Worm (Caenorhabditis elegans) whole organism, L2 larva: ENCODE results near the gene hlh-13.

Source experiments
- C34F6.9 ChIP-seq: fragments of 150-350 bp; optimal IDR thresholded peaks from 2 replicates; lab custom pipeline; 2014; ENCODE audit warnings: missing biosample characterization, missing genetic modification characterization
- F13H6.1 ChIP-seq: sonication (generic microtip); optimal IDR thresholded peaks from 2 replicates; lab custom pipeline; 2016; ENCODE audit warnings: missing genetic modification characterization, missing compliant biosample characterization
- R02D3.7 ChIP-seq: fragments of 150-350 bp; optimal IDR thresholded peaks from 2 replicates; lab custom pipeline; 2014; ENCODE audit warnings: missing biosample characterization, missing genetic modification characterization
- Y55F3AM.14 ChIP-seq: fragments of 200-800 bp; sonication (Bioruptor generic); optimal IDR thresholded peaks from 2 replicates; lab custom pipeline; 2018; ENCODE audit warnings: mild to moderate bottlenecking, missing genetic modification characterization, missing compliant biosample characterization
- alr-1 ChIP-seq: fragments of 150-350 bp; optimal IDR thresholded peaks from 2 replicates; lab custom pipeline; 2014; ENCODE audit warnings: missing biosample characterization, missing genetic modification characterization
- aly-2 ChIP-seq: fragments of 150-350 bp; optimal IDR thresholded peaks from 2 replicates; lab custom pipeline; 2014; ENCODE audit warnings: missing biosample characterization, missing genetic modification characterization
- ama-1 ChIP-seq: fragments of 150-350 bp; optimal IDR thresholded peaks from 2 replicates; lab custom pipeline; 2018; ENCODE audit warnings: inconsistent platforms
- blmp-1 ChIP-seq: sonication (generic microtip); optimal IDR thresholded peaks from 2 replicates; lab custom pipeline; 2017; ENCODE audit warnings: missing genetic modification characterization, mild to moderate bottlenecking, missing compliant biosample characterization, antibody characterized with exemption, moderate library complexity; ENCODE audit not compliant: insufficient read depth
- ceh-16 ChIP-seq: fragments of 150-350 bp; optimal IDR thresholded peaks from 2 replicates; lab custom pipeline; 2014; ENCODE audit warnings: missing biosample characterization, missing genetic modification characterization
- ceh-82 ChIP-seq: fragments of 150-350 bp; optimal IDR thresholded peaks from 2 replicates; lab custom pipeline; 2014; ENCODE audit warnings: missing biosample characterization, missing genetic modification characterization
- crh-2 ChIP-seq: sonication (generic microtip); optimal IDR thresholded peaks from 2 replicates; lab custom pipeline; 2017; ENCODE audit warnings: missing biosample characterization, missing genetic modification characterization
- dmd-4 ChIP-seq: sonication (generic microtip); optimal IDR thresholded peaks from 2 replicates; lab custom pipeline; 2017; ENCODE audit warnings: missing biosample characterization, missing genetic modification characterization
- egl-27 ChIP-seq: sonication (generic microtip); optimal IDR thresholded peaks from 3 replicates; lab custom pipeline; 2017; ENCODE audit warnings: missing biosample characterization, missing genetic modification reagents, missing genetic modification characterization
- elt-1 ChIP-seq: fragments of 150-350 bp; optimal IDR thresholded peaks from 2 replicates; lab custom pipeline; 2014; ENCODE audit warnings: missing biosample characterization, missing genetic modification characterization
- fos-1 ChIP-seq: fragments of 150-350 bp; optimal IDR thresholded peaks from 2 replicates; lab custom pipeline; 2014; ENCODE audit warnings: missing biosample characterization, missing genetic modification characterization
- gmeb-1 ChIP-seq: fragments of 150-350 bp; optimal IDR thresholded peaks from 2 replicates; lab custom pipeline; 2014; ENCODE audit warnings: missing biosample characterization, missing genetic modification characterization
- lin-11 ChIP-seq: fragments of 150-350 bp; sonication (generic microtip); optimal IDR thresholded peaks from 2 replicates; lab custom pipeline; 2014; ENCODE audit warnings: missing biosample characterization, missing genetic modification characterization, inconsistent platforms, mixed read lengths
- lin-39 ChIP-seq: fragments of 150-350 bp; optimal IDR thresholded peaks from 2 replicates; lab custom pipeline; 2014; ENCODE audit warnings: missing biosample characterization, missing genetic modification reagents, missing genetic modification characterization
- lsy-2 ChIP-seq, 2 experiments: fragments of 150-350 bp in 1 of 2; sonication (generic microtip) in 1 of 2; optimal IDR thresholded peaks; 2 replicates each; lab custom pipeline; 2014 to 2017; ENCODE audit warnings: missing biosample characterization in 2 of 2, missing genetic modification characterization in 2 of 2
- mab-5 ChIP-seq: fragments of 150-350 bp; optimal IDR thresholded peaks from 2 replicates; lab custom pipeline; 2014; ENCODE audit warnings: missing biosample characterization, missing genetic modification characterization
- mbf-1 ChIP-seq: sonication (generic microtip); optimal IDR thresholded peaks from 2 replicates; lab custom pipeline; 2017; ENCODE audit warnings: missing biosample characterization, missing genetic modification characterization
- mdl-1 ChIP-seq, 2 experiments: fragments of 150-350 bp in 1 of 2; sonication (generic microtip) in 1 of 2; optimal IDR thresholded peaks; 2 replicates each; lab custom pipeline; 2017; ENCODE audit warnings: missing biosample characterization in 2 of 2, missing genetic modification characterization in 2 of 2
- nhr-12 ChIP-seq: fragments of 150-350 bp; optimal IDR thresholded peaks from 2 replicates; lab custom pipeline; 2014; ENCODE audit warnings: missing biosample characterization, missing genetic modification characterization
- nhr-129 ChIP-seq: fragments of 150-350 bp; optimal IDR thresholded peaks from 2 replicates; lab custom pipeline; 2014; ENCODE audit warnings: missing biosample characterization, missing genetic modification characterization
- nhr-21 ChIP-seq: fragments of 150-350 bp; optimal IDR thresholded peaks from 2 replicates; lab custom pipeline; 2014; ENCODE audit warnings: missing biosample characterization, missing genetic modification characterization
- nhr-23 ChIP-seq: fragments of 150-350 bp; optimal IDR thresholded peaks from 2 replicates; lab custom pipeline; 2014; ENCODE audit warnings: missing biosample characterization, missing genetic modification reagents, missing genetic modification characterization
- nhr-237 ChIP-seq: fragments of 150-350 bp; optimal IDR thresholded peaks from 2 replicates; lab custom pipeline; 2014; ENCODE audit warnings: missing biosample characterization, missing genetic modification characterization
- nhr-25 ChIP-seq: fragments of 150-350 bp; sonication (generic microtip); optimal IDR thresholded peaks from 3 replicates; lab custom pipeline; 2014; ENCODE audit warnings: missing biosample characterization, missing genetic modification characterization
- nhr-6 ChIP-seq: fragments of 150-350 bp; optimal IDR thresholded peaks from 2 replicates; lab custom pipeline; 2014; ENCODE audit warnings: missing biosample characterization, missing genetic modification characterization
- nhr-77 ChIP-seq: fragments of 150-350 bp; optimal IDR thresholded peaks from 2 replicates; lab custom pipeline; 2014; ENCODE audit warnings: missing biosample characterization, missing genetic modification characterization
- peb-1 ChIP-seq: fragments of 150-350 bp; optimal IDR thresholded peaks from 2 replicates; lab custom pipeline; 2014; ENCODE audit warnings: missing biosample characterization, missing genetic modification characterization
- sem-4 ChIP-seq: fragments of 150-350 bp; optimal IDR thresholded peaks from 2 replicates; lab custom pipeline; 2014; ENCODE audit warnings: missing biosample characterization, missing genetic modification reagents, missing genetic modification characterization
- skn-1 ChIP-seq: sonication (generic microtip); optimal IDR thresholded peaks from 2 replicates; lab custom pipeline; 2017; ENCODE audit warnings: missing biosample characterization, missing genetic modification characterization
- sma-3 ChIP-seq: sonication (generic microtip); optimal IDR thresholded peaks from 2 replicates; lab custom pipeline; 2016; ENCODE audit warnings: missing genetic modification reagents, missing genetic modification characterization, missing compliant biosample characterization
- sma-9 ChIP-seq, 2 experiments: fragments of 150-350 bp in 1 of 2; sonication (generic microtip) in 1 of 2; optimal IDR thresholded peaks; 2 replicates each; lab custom pipeline; 2014 to 2016; ENCODE audit warnings: missing genetic modification characterization in 2 of 2, mild to moderate bottlenecking in 1 of 2, missing biosample characterization in 1 of 2, missing compliant biosample characterization in 1 of 2, missing genetic modification reagents in 1 of 2, moderate library complexity in 1 of 2
- snpc-4 ChIP-seq: fragments of 150-350 bp; optimal IDR thresholded peaks from 2 replicates; lab custom pipeline; 2014; ENCODE audit warnings: missing biosample characterization, missing genetic modification characterization
- unc-39 ChIP-seq: fragments of 150-350 bp; optimal IDR thresholded peaks from 2 replicates; lab custom pipeline; 2014; ENCODE audit warnings: missing biosample characterization, missing genetic modification characterization
- unc-55 ChIP-seq: fragments of 150-350 bp; sonication (generic microtip); optimal IDR thresholded peaks from 3 replicates; lab custom pipeline; 2014; ENCODE audit warnings: missing biosample characterization, missing genetic modification reagents, missing genetic modification characterization
- unc-62 ChIP-seq: fragments of 150-350 bp; optimal IDR thresholded peaks from 2 replicates; lab custom pipeline; 2014; ENCODE audit warnings: missing biosample characterization, missing genetic modification reagents, missing genetic modification characterization
- zag-1 ChIP-seq: fragments of 150-350 bp; optimal IDR thresholded peaks from 2 replicates; lab custom pipeline; 2014; ENCODE audit warnings: missing biosample characterization, missing genetic modification characterization
- ztf-1 ChIP-seq: fragments of 200-800 bp; sonication (Bioruptor generic); conservative IDR thresholded peaks from 2 replicates; pipeline ENCODE4 v1.3.6; 2022; ENCODE audit warnings: missing genetic modification characterization, missing compliant biosample characterization
- ztf-11 ChIP-seq: sonication (generic microtip); optimal IDR thresholded peaks from 2 replicates; lab custom pipeline; 2017; ENCODE audit warnings: missing biosample characterization, missing genetic modification characterization

hlh-13 gene

DNA sequence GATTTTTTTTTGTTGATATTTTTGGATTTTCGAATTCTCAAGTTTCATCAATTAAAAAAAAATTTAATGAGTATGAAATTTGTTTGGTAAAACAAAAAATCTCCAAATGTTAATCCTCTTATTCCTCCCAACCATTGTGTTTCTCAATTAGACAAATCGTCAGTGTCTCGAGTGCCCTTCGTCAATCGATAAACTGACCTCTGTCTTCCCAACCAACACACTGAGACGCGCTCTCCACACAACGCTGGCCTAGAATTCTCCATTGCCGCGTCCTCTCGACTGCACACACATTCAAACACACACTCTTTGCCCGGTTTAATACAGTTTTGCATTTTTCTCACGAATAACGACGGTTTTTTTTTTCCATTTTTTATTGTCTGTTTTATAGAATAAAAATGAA is 5.7 kb downstream of the hlh-13 start, which contains the start of gene taf-11.1:
Gene taf-11.1, plus strand, starts transcription at position 389 of the 400 bp plus-strand sequence.
- TF ChIP-seq elt-1 (tag; lab: Kevin White, UChicago) (no peak), dmd-4 (no peak), sma-9 (GFP tag; optimal IDR thresholded peaks at IDR 0.05; lab: Kevin White, UChicago) (no peak), sma-9 (tag; optimal IDR thresholded peaks at IDR 0.05; lab: Kevin White, UChicago) (no peak), unc-39 (tag; lab: Kevin White, UChicago) (no peak), mab-5 (tag; lab: Kevin White, UChicago) (no peak), nhr-25 (tag; lab: Kevin White, UChicago) (no peak), crh-2 (tag; lab: Kevin White, UChicago) (peak; percentile 54), mbf-1 (tag; lab: Kevin White, UChicago) (no peak), nhr-21 (tag; lab: Kevin White, UChicago) (no peak), lin-39 (tag; lab: Kevin White, UChicago) (no peak), unc-55 (peak; percentile 7), ztf-11 (tag; lab: Kevin White, UChicago) (no peak), F13H6.1 (tag; lab: Kevin White, UChicago) (no peak), ceh-82 (no peak), mdl-1 (tag; optimal IDR thresholded peaks at IDR 0.05; lab: Kevin White, UChicago) (no peak), C34F6.9 (tag; lab: Kevin White, UChicago) (peak; percentile 22), Y55F3AM.14 (GFP tag; lab: Kevin White, UChicago) (no peak), fos-1 (peak; percentile 27), nhr-23 (tag; lab: Kevin White, UChicago) (no peak), ztf-1 (GFP tag; lab: Robert Waterston, UW) (no peak), alr-1 (tag; lab: Kevin White, UChicago) (no peak), gmeb-1 (tag; lab: Kevin White, UChicago) (no peak), R02D3.7 (tag; lab: Kevin White, UChicago) (no peak), nhr-77 (tag; lab: Kevin White, UChicago) (no peak), sma-3 (GFP tag; lab: Kevin White, UChicago) (no peak), zag-1 (no peak), ama-1 (lab: Kevin White, UChicago) (no peak), unc-62 (no peak), blmp-1 (tag; lab: Kevin White, UChicago) (no peak), snpc-4 (tag; lab: Kevin White, UChicago) (no peak), nhr-237 (tag; lab: Kevin White, UChicago) (no peak), egl-27 (no peak), lsy-2 (tag; optimal IDR thresholded peaks at IDR 0.05; lab: Kevin White, UChicago) (peak in 1 of 2 experiments; percentile 50), skn-1 (no peak), nhr-6 (no peak), peb-1 (tag; lab: Kevin White, UChicago) (no peak), ceh-16 (tag; lab: Kevin White, UChicago) (no peak), nhr-129 (tag; lab: Kevin White, UChicago) (peak; percentile 50), aly-2 (tag; lab: Kevin White, UChicago) (no peak), sem-4 (tag; lab: Kevin White, UChicago) (no peak), lin-11 (tag; lab: Kevin White, UChicago) (no peak), nhr-12 (tag; lab: Kevin White, UChicago) (no peak)

DNA sequence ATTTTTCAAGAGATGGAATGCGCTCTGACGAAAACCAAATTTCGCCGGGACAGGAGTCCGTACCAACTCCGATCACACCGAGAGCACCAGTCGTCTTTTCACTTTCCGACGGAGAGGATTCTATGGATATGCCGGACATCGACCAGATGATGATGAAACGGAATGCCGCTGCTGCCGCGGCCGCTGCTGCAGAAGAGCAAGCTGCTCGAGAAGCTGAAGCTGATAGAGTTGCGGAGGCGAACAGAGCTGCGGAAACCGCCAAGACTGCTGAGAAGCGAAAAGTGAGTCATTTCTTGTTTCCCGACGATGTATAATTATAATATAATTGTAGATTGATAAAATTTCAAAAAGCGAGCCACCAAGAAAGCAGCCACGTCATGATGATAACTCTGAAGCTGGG is 6.3 kb downstream of the hlh-13 start:
- TF ChIP-seq nhr-237 (tag; lab: Kevin White, UChicago) = no peak
- no peak for TF ChIP-seq mbf-1 (tag; lab: Kevin White, UChicago)
- TF ChIP-seq ceh-16 (tag; lab: Kevin White, UChicago) = no peak
- TF ChIP-seq lin-11 (tag; lab: Kevin White, UChicago) = no peak
- TF ChIP-seq elt-1 (tag; lab: Kevin White, UChicago) = no peak
- TF ChIP-seq unc-62 = no peak
- TF ChIP-seq unc-55 = no peak
- no peak for TF ChIP-seq ceh-82
